Worm (Caenorhabditis elegans) whole organism, early embryonic: ENCODE measurements around the gene mxl-3.

ENCODE experiments used
- B0310.2 ChIP-seq: sonication (generic microtip); optimal IDR thresholded peaks from 2 replicates; lab custom pipeline; 2016; ENCODE audit warnings: mild to moderate bottlenecking, missing genetic modification characterization, missing compliant biosample characterization
- ama-1 ChIP-seq: fragments of 150-350 bp; optimal IDR thresholded peaks from 2 replicates; lab custom pipeline; 2014
- ceh-36 ChIP-seq: sonication (generic microtip); optimal IDR thresholded peaks from 2 replicates; lab custom pipeline; 2016; ENCODE audit warnings: missing genetic modification characterization, inconsistent platforms, missing compliant biosample characterization
- hmg-4 ChIP-seq: fragments of 200-800 bp; sonication (Bioruptor generic); optimal IDR thresholded peaks from 2 replicates; lab custom pipeline; 2018; ENCODE audit warnings: mild to moderate bottlenecking, missing genetic modification characterization, missing compliant biosample characterization
- pes-1 ChIP-seq: fragments of 200-800 bp; sonication (Bioruptor generic); IDR thresholded peaks from 2 replicates; pipeline ENCODE4 v1.3.6; 2022; ENCODE audit warnings: missing genetic modification reagents, missing genetic modification characterization, missing compliant biosample characterization
- tbx-37 ChIP-seq: fragments of 200-800 bp; sonication (Bioruptor generic); conservative IDR thresholded peaks from 2 replicates; pipeline ENCODE4 v1.3.6; 2022; ENCODE audit warnings: missing genetic modification reagents, missing genetic modification characterization, missing compliant biosample characterization
- tra-4 ChIP-seq: sonication (generic microtip); optimal IDR thresholded peaks from 2 replicates; lab custom pipeline; 2017; ENCODE audit warnings: missing genetic modification characterization, missing compliant biosample characterization

ce11 chrX:13356469-13356868 is 5.9 kb upstream of the mxl-3 start:
- TF ChIP-seq tbx-37 (GFP tag; lab: Robert Waterston, UW) (no peak), B0310.2 (no peak), hmg-4 (GFP tag; lab: Kevin White, UChicago) (no peak), tra-4 (tag; lab: Kevin White, UChicago) (no peak), ama-1 (lab: Kevin White, UChicago) (no peak), ceh-36 (tag; lab: Kevin White, UChicago) (no peak), pes-1 (GFP tag; lab: Robert Waterston, UW) (no peak)
